Worm (Caenorhabditis elegans): Measurements from ENCODE around the gene ttbk-8.2.

DNA sequence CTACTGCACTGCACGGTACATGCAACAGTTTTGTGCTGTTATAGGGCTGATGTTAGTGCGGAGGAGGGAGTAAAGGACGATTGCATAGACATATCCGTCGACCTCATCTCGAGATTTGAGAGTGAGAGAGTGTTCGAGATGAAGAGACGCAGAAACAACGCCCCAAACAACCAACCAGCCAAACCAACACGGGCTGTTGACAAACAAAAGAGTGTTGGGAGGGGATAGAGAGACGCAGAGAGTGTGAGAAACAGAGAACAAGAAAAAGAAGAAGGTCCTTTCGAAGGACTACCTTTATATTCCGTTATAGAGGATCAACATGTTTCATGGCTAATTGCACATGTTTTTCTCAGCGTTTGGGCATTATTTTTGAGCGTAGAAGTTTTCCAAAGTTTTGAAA lies 31.4 kb upstream of the ttbk-8.2 start:
- TF ChIP-seq him-1 (tag; optimal IDR thresholded peaks at IDR 0.05) (no peak), dao-5 (tag; optimal IDR thresholded peaks at IDR 0.05) (no peak)

Data from whole organism, L4/young adult.